Fruit fly (Drosophila melanogaster): Measurements from ENCODE around the gene Tmem214.

Tmem214 gene

dm6 chr2L:10974638-10975037 is 4.6 kb upstream of the Tmem214 start:
- TF ChIP-seq Hr96 (GFP tag; optimal IDR thresholded peaks at IDR 0.05) (no peak), CG12768 (GFP tag; optimal IDR thresholded peaks at IDR 0.05) (no peak)

DNA sequence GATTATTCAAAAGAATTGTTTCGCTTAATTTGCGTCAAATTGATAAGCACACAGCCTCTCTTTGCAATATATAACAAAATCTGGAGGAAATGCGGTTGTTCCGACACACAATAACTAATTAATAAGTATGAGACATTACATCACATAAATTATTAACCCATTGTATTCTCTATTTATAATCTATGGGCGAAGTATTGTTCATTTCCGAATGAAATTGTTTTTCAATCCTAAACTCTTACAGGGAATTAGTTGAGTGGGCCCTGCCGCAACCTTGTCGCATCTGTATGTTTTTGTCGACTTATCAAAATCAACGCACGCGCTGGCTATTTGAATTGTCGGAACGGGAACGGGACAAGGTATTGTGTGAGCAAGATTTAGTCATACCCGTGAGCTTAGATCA is 2.1 kb upstream of the Tmem214 start, which contains the start of gene CG16743:
TSS of gene CG16743 (plus strand) at position 57 of the 400 bp plus-strand sequence.
- peak; percentile 31 for TF ChIP-seq CG7101 (tag; optimal IDR thresholded peaks at IDR 0.05)
- peak; percentile 54 for TF ChIP-seq CG14711 (tag; optimal IDR thresholded peaks at IDR 0.05)
- TF ChIP-seq tj (GFP tag; optimal IDR thresholded peaks at IDR 0.05), result peak; percentile 40
- TF ChIP-seq CG33017 (tag; optimal IDR thresholded peaks at IDR 0.05), result peak; percentile 63
- no peak for TF ChIP-seq cnc (optimal IDR thresholded peaks at IDR 0.05)
- peak; percentile 31 for TF ChIP-seq Mnt (GFP tag; optimal IDR thresholded peaks at IDR 0.05)

DNA sequence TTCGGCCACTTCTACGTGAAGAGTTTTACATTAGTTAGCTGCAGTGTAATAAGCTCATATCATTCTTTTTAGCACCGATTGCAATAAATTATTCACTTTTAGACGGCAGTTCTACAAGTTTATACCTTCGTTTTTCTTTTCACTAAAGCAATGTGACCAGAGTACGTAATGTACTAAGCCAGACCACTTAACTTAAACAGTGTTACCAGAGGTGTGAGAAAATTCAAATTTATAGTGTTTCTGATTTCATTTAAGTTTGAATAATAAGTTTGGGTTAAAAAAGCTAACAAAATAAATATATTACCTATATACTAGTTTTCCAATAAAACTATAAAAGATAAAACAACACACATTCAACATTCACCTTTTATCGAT is 2.1 kb downstream of the Tmem214 start:
- no peak for TF ChIP-seq CG12768 (GFP tag; optimal IDR thresholded peaks at IDR 0.05)
- TF ChIP-seq toe (GFP tag; optimal IDR thresholded peaks at IDR 0.05), result no peak
- no peak for TF ChIP-seq CG1620 (GFP tag; optimal IDR thresholded peaks at IDR 0.05)
- no peak for TF ChIP-seq CG7101 (tag; optimal IDR thresholded peaks at IDR 0.05)
- TF ChIP-seq CG14711 (tag; optimal IDR thresholded peaks at IDR 0.05), result no peak
- TF ChIP-seq tj (GFP tag; optimal IDR thresholded peaks at IDR 0.05), result no peak
- TF ChIP-seq kay (GFP tag; ENCODE audit: borderline replicate concordance), result no peak
- TF ChIP-seq pad (GFP tag; optimal IDR thresholded peaks at IDR 0.05), result no peak
- no peak for TF ChIP-seq Clk (GFP tag; optimal IDR thresholded peaks at IDR 0.05)
- no peak for TF ChIP-seq Hr96 (GFP tag; optimal IDR thresholded peaks at IDR 0.05)
- no peak for TF ChIP-seq CG5204 (GFP tag; optimal IDR thresholded peaks at IDR 0.05)
- no peak for TF ChIP-seq bab1 (GFP tag; optimal IDR thresholded peaks at IDR 0.05)
- no peak for TF ChIP-seq cnc (optimal IDR thresholded peaks at IDR 0.05)
- TF ChIP-seq CG11617 (GFP tag; optimal IDR thresholded peaks at IDR 0.05), result no peak
- TF ChIP-seq cic (GFP tag; optimal IDR thresholded peaks at IDR 0.05), result no peak
- TF ChIP-seq Crg-1 (GFP tag; optimal IDR thresholded peaks at IDR 0.05), result no peak

DNA sequence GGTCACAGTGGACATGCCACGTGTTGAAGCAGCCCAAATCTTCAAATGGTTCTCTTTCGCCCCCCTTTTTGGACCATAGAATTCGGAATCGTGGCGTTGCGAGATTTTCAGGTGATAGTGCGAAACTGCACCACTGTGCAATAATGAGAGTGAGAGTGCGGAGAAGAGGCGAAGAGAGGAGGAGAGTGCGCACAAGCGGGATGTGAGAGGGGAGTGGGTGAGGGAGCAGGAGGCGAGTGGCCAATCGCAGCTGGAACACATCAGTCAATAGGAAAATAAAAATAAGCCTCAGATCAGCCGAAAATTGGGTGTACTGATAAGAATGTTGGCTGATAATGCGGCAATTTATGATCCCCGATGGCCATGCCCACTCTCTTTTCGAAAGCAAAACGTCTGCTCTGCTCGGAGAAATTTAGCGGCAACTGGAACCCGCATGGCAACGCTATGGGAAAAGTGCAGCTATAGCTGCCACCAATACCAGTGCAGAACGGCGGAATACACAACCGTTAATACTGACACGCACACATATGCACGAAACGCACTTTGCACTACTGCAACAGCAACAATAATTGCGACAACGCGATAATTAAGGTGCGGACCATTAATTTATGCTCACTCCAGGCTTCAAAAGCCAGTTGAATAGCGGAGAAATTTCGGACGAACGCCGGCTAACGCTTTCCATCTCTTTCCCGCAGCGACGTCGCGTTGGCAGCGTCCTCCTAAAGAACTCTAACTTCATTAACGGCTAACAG is 2.6 kb downstream of the Tmem214 start:
- peak; percentile 85 for TF ChIP-seq pad (GFP tag; optimal IDR thresholded peaks at IDR 0.05)
- TF ChIP-seq tj (GFP tag; optimal IDR thresholded peaks at IDR 0.05), result peak; percentile 72
- peak; percentile 1 for TF ChIP-seq CG7101 (tag; optimal IDR thresholded peaks at IDR 0.05)
- TF ChIP-seq CG33017 (tag; optimal IDR thresholded peaks at IDR 0.05), result no peak
- no peak for TF ChIP-seq CG7045 (GFP tag; optimal IDR thresholded peaks at IDR 0.05)
- TF ChIP-seq Mnt (GFP tag; optimal IDR thresholded peaks at IDR 0.05), result peak; percentile 51
- TF ChIP-seq ovo (GFP tag; optimal IDR thresholded peaks at IDR 0.05), result peak; percentile 75
- TF ChIP-seq cic (GFP tag; optimal IDR thresholded peaks at IDR 0.05), result peak; percentile 63
- TF ChIP-seq CG5204 (GFP tag; optimal IDR thresholded peaks at IDR 0.05), result no peak
- TF ChIP-seq CG11617 (GFP tag; optimal IDR thresholded peaks at IDR 0.05), result peak; percentile 29
- peak; percentile 86 for TF ChIP-seq CG12768 (GFP tag; optimal IDR thresholded peaks at IDR 0.05)

DNA sequence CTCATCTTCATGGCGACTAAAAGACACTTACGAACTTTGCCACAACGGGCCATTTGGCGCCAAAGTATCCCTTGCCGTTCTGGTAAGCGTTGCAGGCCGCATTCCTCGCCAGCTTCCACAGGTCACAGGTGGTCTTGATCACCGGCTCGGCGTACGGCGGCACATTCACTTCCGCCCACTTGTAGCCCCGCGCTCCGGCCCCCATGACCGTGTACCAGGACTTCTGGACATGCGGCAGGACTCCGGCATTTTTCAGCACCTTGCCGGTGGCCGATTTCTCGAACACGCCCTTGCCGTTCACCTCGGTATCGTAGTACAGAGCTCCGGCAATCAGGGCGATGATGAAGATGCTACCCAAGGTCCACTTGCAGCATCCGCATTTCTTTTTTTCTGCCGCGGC is 4.1 kb downstream of the Tmem214 start:
- TF ChIP-seq Clk (GFP tag; optimal IDR thresholded peaks at IDR 0.05) (no peak), CG14711 (tag; optimal IDR thresholded peaks at IDR 0.05) (no peak)

- TF ChIP-seq CG5204 (GFP tag; optimal IDR thresholded peaks at IDR 0.05) (no peak), CG14711 (tag; optimal IDR thresholded peaks at IDR 0.05) (no peak), cnc (optimal IDR thresholded peaks at IDR 0.05) (no peak), Mnt (GFP tag; optimal IDR thresholded peaks at IDR 0.05) (no peak), CG1620 (GFP tag; optimal IDR thresholded peaks at IDR 0.05) (no peak), toe (GFP tag; optimal IDR thresholded peaks at IDR 0.05) (peak; percentile 13), CG7101 (tag; optimal IDR thresholded peaks at IDR 0.05) (no peak), ovo (GFP tag; optimal IDR thresholded peaks at IDR 0.05) (no peak), pad (GFP tag; optimal IDR thresholded peaks at IDR 0.05) (peak; percentile 93)
Observed at dm6 chr2L:10964493-10964892, 5.6 kb downstream of the Tmem214 start.

- TF ChIP-seq Crg-1 (GFP tag; optimal IDR thresholded peaks at IDR 0.05), result no peak
- TF ChIP-seq cnc (optimal IDR thresholded peaks at IDR 0.05), result no peak
- no peak for TF ChIP-seq CG33017 (tag; optimal IDR thresholded peaks at IDR 0.05)
- no peak for TF ChIP-seq Clk (GFP tag; optimal IDR thresholded peaks at IDR 0.05)
Observed at dm6 chr2L:10963979-10964378, 6.1 kb downstream of the Tmem214 start, which contains the start of gene dpr2. dpr2 (minus strand) TSS chr2L:10964153.

dm6 chr2L:10940196-10940595 is 29.9 kb downstream of the Tmem214 start:
- TF ChIP-seq cic (GFP tag; optimal IDR thresholded peaks at IDR 0.05) (no peak), kay (GFP tag; ENCODE audit: borderline replicate concordance) (peak; percentile 25)
